Fruit fly (Drosophila melanogaster): ENCODE results near the gene CG43057.

Gene CG43057

dm6 chr2L:8274958-8275584 lies 31.3 kb upstream of the CG43057 start (continued):
- TF ChIP-seq usp (GFP tag; optimal IDR thresholded peaks at IDR 0.05), result no peak
- TF ChIP-seq slp2 (GFP tag; optimal IDR thresholded peaks at IDR 0.05), result peak; percentile 8
- no peak for TF ChIP-seq CG10431 (GFP tag; optimal IDR thresholded peaks at IDR 0.05)
- TF ChIP-seq CG15073 (GFP tag; optimal IDR thresholded peaks at IDR 0.05), result no peak
- 0 out of 3 replicates have a peak, but pooled peaks have one; percentile 70 for TF ChIP-seq so (GFP tag; IDR thresholded peaks at IDR 0.05)
- peak; percentile 63 for TF ChIP-seq CG17385 (GFP tag; optimal IDR thresholded peaks at IDR 0.05)
- no peak for TF ChIP-seq CG8089 (GFP tag; optimal IDR thresholded peaks at IDR 0.05)
- TF ChIP-seq TFAM (GFP tag; optimal IDR thresholded peaks at IDR 0.05), result no peak
- TF ChIP-seq CG10543 (GFP tag; optimal IDR thresholded peaks at IDR 0.05), result no peak
- TF ChIP-seq CG31224 (GFP tag; IDR thresholded peaks at IDR 0.05), result no peak
- peak; percentile 37; the same call in 1 of the 2 replicates for TF ChIP-seq E2f1 (GFP tag; IDR thresholded peaks at IDR 0.05)
- peak; percentile 74 for TF ChIP-seq CG17361 (GFP tag; IDR thresholded peaks at IDR 0.05)
- 0 out of 3 replicates have a peak, but pooled peaks have one; percentile 49 for TF ChIP-seq H15 (GFP tag; IDR thresholded peaks at IDR 0.05)
- peak; percentile 28; the same call in 1 of the 2 replicates for TF ChIP-seq peb (GFP tag; IDR thresholded peaks at IDR 0.05)
- no peak for TF ChIP-seq Taf1 (GFP tag; IDR thresholded peaks at IDR 0.05)
- TF ChIP-seq ttk (GFP tag; IDR thresholded peaks at IDR 0.05), result 0 out of 2 replicates have a peak, but pooled peaks have one; percentile 27
- TF ChIP-seq salm (tag; optimal IDR thresholded peaks at IDR 0.05), result peak; percentile 37
- TF ChIP-seq gsb-n (tag; optimal IDR thresholded peaks at IDR 0.05), result peak; percentile 84
- no peak for TF ChIP-seq CG16813 (GFP tag; IDR thresholded peaks at IDR 0.05; ENCODE audit: partially characterized antibody)
- TF ChIP-seq sisA (GFP tag; IDR thresholded peaks at IDR 0.05), result peak; percentile 55; the same call in 1 of the 2 replicates

dm6 chr2L:8274127-8274526 lies 30.3 kb upstream of the CG43057 start:
- TF ChIP-seq Blimp-1 (GFP tag; optimal IDR thresholded peaks at IDR 0.05), result peak; percentile 5
- no peak for TF ChIP-seq CG6654 (GFP tag; optimal IDR thresholded peaks at IDR 0.05)

dm6 chr2L:8270916-8271315 lies 27.1 kb upstream of the CG43057 start:
- TF ChIP-seq ci (GFP tag; IDR thresholded peaks at IDR 0.05), result 0 out of 3 replicates have a peak, but pooled peaks have one; percentile 22
- peak in 1 of 2 experiments; percentile 63 for TF ChIP-seq bsh (GFP tag; optimal IDR thresholded peaks at IDR 0.05)
- peak; percentile 17 for TF ChIP-seq gem (tag; optimal IDR thresholded peaks at IDR 0.05)
- peak; percentile 84 for TF ChIP-seq Drgx (GFP tag; IDR thresholded peaks at IDR 0.05)
- 0 out of 2 replicates have a peak, but pooled peaks have one; percentile 24 for TF ChIP-seq ttk (GFP tag; IDR thresholded peaks at IDR 0.05)
- TF ChIP-seq dysf (GFP tag; IDR thresholded peaks at IDR 0.05), result 0 out of 3 replicates have a peak, but pooled peaks have one; percentile 29
- TF ChIP-seq Xrp1 (GFP tag; IDR thresholded peaks at IDR 0.05), result peak; percentile 54; the same call in 1 of the 2 replicates
- no peak for TF ChIP-seq CTCF (GFP tag; optimal IDR thresholded peaks at IDR 0.05)
- 0 out of 2 replicates have a peak, but pooled peaks have one; percentile 18 for TF ChIP-seq sisA (GFP tag; IDR thresholded peaks at IDR 0.05)
- TF ChIP-seq Xbp1 (GFP tag; optimal IDR thresholded peaks at IDR 0.05), result no peak
- TF ChIP-seq CG34224 (GFP tag; IDR thresholded peaks at IDR 0.05; ENCODE audit: partially characterized antibody), result no peak
- TF ChIP-seq E2f1 (GFP tag; IDR thresholded peaks at IDR 0.05), result 0 out of 2 replicates have a peak, but pooled peaks have one; percentile 31
- TF ChIP-seq Ets65A (GFP tag), result peak; percentile 66
- no peak for TF ChIP-seq prd (optimal IDR thresholded peaks at IDR 0.05)
- TF ChIP-seq prd (GFP tag; IDR thresholded peaks at IDR 0.05), result peak; percentile 50; the same call in 1 of the 3 replicates

- TF ChIP-seq Lim3 (GFP tag; IDR thresholded peaks at IDR 0.05) (no peak), fu2 (GFP tag; optimal IDR thresholded peaks at IDR 0.05) (no peak), CG8944 (GFP tag; optimal IDR thresholded peaks at IDR 0.05) (no peak), scrt (GFP tag; optimal IDR thresholded peaks at IDR 0.05) (no peak), Taf1 (GFP tag; IDR thresholded peaks at IDR 0.05) (no peak), CG10462 (GFP tag; optimal IDR thresholded peaks at IDR 0.05) (no peak), CG17359 (tag; optimal IDR thresholded peaks at IDR 0.05) (no peak), CG12769 (tag; optimal IDR thresholded peaks at IDR 0.05) (peak; percentile 22), CG13624 (GFP tag; optimal IDR thresholded peaks at IDR 0.05) (no peak), abd-A (tag; optimal IDR thresholded peaks at IDR 0.05) (peak; percentile 50), ERR (GFP tag; optimal IDR thresholded peaks at IDR 0.05) (no peak), CG30020 (tag; optimal IDR thresholded peaks at IDR 0.05) (no peak), CG11504 (tag; optimal IDR thresholded peaks at IDR 0.05) (no peak), GATAe (GFP tag; conservative IDR thresholded peaks at IDR 0.05) (no peak), psq (GFP tag; optimal IDR thresholded peaks at IDR 0.05) (no peak)
Measured at dm6 chr2L:8268679-8269078, 24.9 kb upstream of the CG43057 start.

Data from whole organism, embryonic.